Worm (Caenorhabditis elegans) whole organism, L4/young adult: ENCODE measurements around the gene T27C5.10.

Experiments used
- W03F9.2 ChIP-seq: fragments of 150-350 bp; optimal IDR thresholded peaks from 2 replicates; lab custom pipeline; 2014; ENCODE audit warnings: missing biosample characterization, missing genetic modification characterization
- dao-5 ChIP-seq: sonication (generic microtip); optimal IDR thresholded peaks from 2 replicates; lab custom pipeline; 2016; ENCODE audit warnings: missing genotype, missing genetic modification characterization, moderate library complexity, missing compliant biosample characterization
- him-1 ChIP-seq: sonication (generic microtip); optimal IDR thresholded peaks from 2 replicates; lab custom pipeline; 2016; ENCODE audit warnings: missing genotype, missing genetic modification reagents, missing genetic modification characterization, missing compliant biosample characterization

- TF ChIP-seq him-1 (tag; lab: Kevin White, UChicago) (no peak), W03F9.2 (tag; lab: Kevin White, UChicago) (no peak), dao-5 (no peak)
These were observed 34.6 kb downstream of the T27C5.10 start, which contains the start of gene srh-120 for ce11 chrV:17395374-17395773.
